Worm (Caenorhabditis elegans) whole organism, young adult: Measurements from ENCODE around the gene T02G5.3.
A peak's percentile ranks its signal among the peaks of the same experiment; 100 is the strongest.

Experiments used
- B0019.2 ChIP-seq: fragments of 200-800 bp; sonication (Bioruptor generic); conservative IDR thresholded peaks from 2 replicates; pipeline ENCODE4 v1.3.6; 2022; ENCODE audit warnings: missing genetic modification reagents, missing genetic modification characterization, missing compliant biosample characterization
- B0336.3 ChIP-seq: fragments of 200-800 bp; sonication (Bioruptor generic); IDR thresholded peaks from 2 replicates; pipeline ENCODE4 v1.3.6; 2022; ENCODE audit warnings: missing genetic modification characterization, missing compliant biosample characterization
- F10E7.11 ChIP-seq: sonication (generic microtip); optimal IDR thresholded peaks from 2 replicates; lab custom pipeline; 2017; ENCODE audit warnings: mild to moderate bottlenecking, missing genetic modification characterization, moderate library complexity, missing compliant biosample characterization
- F52B5.7 ChIP-seq: sonication (generic microtip); optimal IDR thresholded peaks from 2 replicates; lab custom pipeline; 2016; ENCODE audit warnings: mild to moderate bottlenecking, missing genetic modification characterization, missing compliant biosample characterization
- F57C9.4 ChIP-seq: sonication (generic microtip); optimal IDR thresholded peaks from 2 replicates; lab custom pipeline; 2017; ENCODE audit warnings: mild to moderate bottlenecking, missing genetic modification characterization, missing compliant biosample characterization
- T26A5.8 ChIP-seq: sonication (generic microtip); optimal IDR thresholded peaks from 2 replicates; lab custom pipeline; 2016; ENCODE audit warnings: missing genetic modification characterization, missing compliant biosample characterization
- Y53G8AR.9 ChIP-seq: fragments of 200-800 bp; sonication (Bioruptor generic); conservative IDR thresholded peaks from 2 replicates; pipeline ENCODE4 v1.3.6; 2022; ENCODE audit warnings: missing genetic modification reagents, missing genetic modification characterization, missing compliant biosample characterization
- Y67H2A.10 ChIP-seq: fragments of 200-800 bp; sonication (Bioruptor generic); conservative IDR thresholded peaks from 2 replicates; pipeline ENCODE4 v1.3.6; 2022; ENCODE audit warnings: missing genetic modification reagents, missing genetic modification characterization, missing compliant biosample characterization
- Y79H2A.3 ChIP-seq: fragments of 200-800 bp; sonication (Bioruptor generic); conservative IDR thresholded peaks from 2 replicates; pipeline ENCODE4 v1.3.6; 2022; ENCODE audit warnings: missing genetic modification reagents, missing genetic modification characterization, missing compliant biosample characterization
- ZK185.1 ChIP-seq: sonication (generic microtip); optimal IDR thresholded peaks from 2 replicates; lab custom pipeline; 2016; ENCODE audit warnings: mild to moderate bottlenecking, missing genetic modification characterization, missing compliant biosample characterization; ENCODE audit not compliant: poor library complexity, severe bottlenecking
- akir-1 ChIP-seq: fragments of 200-800 bp; sonication (Bioruptor generic); optimal IDR thresholded peaks from 2 replicates; lab custom pipeline; 2018; ENCODE audit warnings: mild to moderate bottlenecking, missing genetic modification characterization, moderate library complexity, missing compliant biosample characterization
- ama-1 ChIP-seq, 3 experiments: fragments of 150-350 bp in 1 of 3; sonication (generic microtip) in 2 of 3; optimal IDR thresholded peaks; 2 replicates each; lab custom pipeline; 2014 to 2018; ENCODE audit warnings: missing biosample characterization in 2 of 3, missing genetic modification characterization in 2 of 3, missing genetic modification reagents in 2 of 3
- cebp-2 ChIP-seq: fragments of 200-800 bp; sonication (Bioruptor generic); IDR thresholded peaks from 2 replicates; pipeline ENCODE4 v1.3.6; 2022; ENCODE audit warnings: missing genetic modification characterization, missing compliant biosample characterization
- ceh-27 ChIP-seq: fragments of 200-800 bp; sonication (Bioruptor generic); optimal IDR thresholded peaks from 2 replicates; lab custom pipeline; 2018; ENCODE audit warnings: mild to moderate bottlenecking, missing genetic modification characterization, moderate library complexity, missing compliant biosample characterization
- ceh-40 ChIP-seq: fragments of 200-800 bp; sonication (Bioruptor generic); IDR thresholded peaks from 2 replicates; pipeline ENCODE4 v1.3.6; 2022; ENCODE audit warnings: missing genetic modification characterization, missing compliant biosample characterization
- ceh-58 ChIP-seq: fragments of 200-800 bp; sonication (Bioruptor generic); IDR thresholded peaks from 2 replicates; pipeline ENCODE4 v1.3.6; 2022; ENCODE audit warnings: missing genetic modification characterization, missing compliant biosample characterization
- ceh-91 ChIP-seq: fragments of 200-800 bp; sonication (Bioruptor generic); IDR thresholded peaks from 2 replicates; pipeline ENCODE4 v1.3.6; 2022; ENCODE audit warnings: missing genetic modification reagents, missing genetic modification characterization, missing compliant biosample characterization
- chd-7 ChIP-seq: sonication (generic microtip); optimal IDR thresholded peaks from 2 replicates; lab custom pipeline; 2016; ENCODE audit warnings: mild to moderate bottlenecking, missing genetic modification characterization, moderate library complexity, missing compliant biosample characterization
- die-1 ChIP-seq: sonication (generic microtip); optimal IDR thresholded peaks from 2 replicates; lab custom pipeline; 2016; ENCODE audit warnings: missing genotype, mild to moderate bottlenecking, missing genetic modification characterization, missing compliant biosample characterization
- dox-1 ChIP-seq: fragments of 200-800 bp; sonication (Bioruptor generic); IDR thresholded peaks from 2 replicates; pipeline ENCODE4 v1.3.6; 2022; ENCODE audit warnings: missing genetic modification reagents, missing genetic modification characterization, missing compliant biosample characterization
- dpl-1 ChIP-seq: fragments of 150-350 bp; optimal IDR thresholded peaks from 2 replicates; lab custom pipeline; 2014; ENCODE audit warnings: missing biosample characterization, missing genetic modification reagents, missing genetic modification characterization
- ekl-4 ChIP-seq: fragments of 200-800 bp; sonication (Bioruptor generic); IDR thresholded peaks from 2 replicates; pipeline ENCODE4 v1.3.6; 2022; ENCODE audit warnings: missing genetic modification reagents, missing genetic modification characterization, missing compliant biosample characterization
- ets-4 ChIP-seq: fragments of 200-800 bp; sonication (Bioruptor generic); optimal IDR thresholded peaks from 2 replicates; lab custom pipeline; 2018; ENCODE audit warnings: mild to moderate bottlenecking, missing genetic modification characterization, missing compliant biosample characterization
- him-1 ChIP-seq: sonication (generic microtip); optimal IDR thresholded peaks from 2 replicates; lab custom pipeline; 2016; ENCODE audit warnings: missing genotype, missing genetic modification reagents, missing genetic modification characterization, missing compliant biosample characterization
- hlh-12 ChIP-seq: sonication (generic microtip); optimal IDR thresholded peaks from 2 replicates; lab custom pipeline; 2016; ENCODE audit warnings: missing genetic modification characterization, missing compliant biosample characterization
- hmg-1.2 ChIP-seq: fragments of 200-800 bp; sonication (Bioruptor generic); IDR thresholded peaks from 2 replicates; pipeline ENCODE4 v1.3.6; 2022; ENCODE audit warnings: missing genetic modification reagents, missing genetic modification characterization, missing compliant biosample characterization
- hmg-20 ChIP-seq: fragments of 200-800 bp; sonication (Bioruptor generic); IDR thresholded peaks from 2 replicates; pipeline ENCODE4 v1.3.6; 2022; ENCODE audit warnings: missing genetic modification reagents, missing genetic modification characterization, missing compliant biosample characterization
- hsf-1 ChIP-seq: fragments of 200-800 bp; sonication (Bioruptor generic); IDR thresholded peaks from 2 replicates; pipeline ENCODE4 v1.3.6; 2022; ENCODE audit warnings: missing genetic modification reagents, missing genetic modification characterization, missing compliant biosample characterization
- let-526 ChIP-seq: fragments of 200-800 bp; sonication (Bioruptor generic); IDR thresholded peaks from 2 replicates; pipeline ENCODE4 v1.3.6; 2022; ENCODE audit warnings: missing genetic modification reagents, missing genetic modification characterization, missing compliant biosample characterization
- lin-26 ChIP-seq: fragments of 200-800 bp; sonication (Bioruptor generic); IDR thresholded peaks from 2 replicates; pipeline ENCODE4 v1.3.6; 2022; ENCODE audit warnings: missing genetic modification reagents, missing genetic modification characterization, missing compliant biosample characterization
- lsy-27 ChIP-seq: sonication (generic microtip); optimal IDR thresholded peaks from 2 replicates; lab custom pipeline; 2017; ENCODE audit warnings: missing genetic modification characterization, mild to moderate bottlenecking, missing compliant biosample characterization, antibody characterized with exemption, missing genotype, borderline replicate concordance; ENCODE audit not compliant: insufficient read depth
- madf-3 ChIP-seq: fragments of 200-800 bp; sonication (Bioruptor generic); IDR thresholded peaks from 2 replicates; pipeline ENCODE4 v1.3.6; 2022; ENCODE audit warnings: missing genetic modification reagents, missing genetic modification characterization, missing compliant biosample characterization
- madf-6 ChIP-seq: fragments of 200-800 bp; sonication (Bioruptor generic); IDR thresholded peaks from 2 replicates; pipeline ENCODE4 v1.3.6; 2022; ENCODE audit warnings: missing genetic modification reagents, missing genetic modification characterization, missing compliant biosample characterization
- madf-8 ChIP-seq: fragments of 200-800 bp; sonication (Bioruptor generic); conservative IDR thresholded peaks from 2 replicates; pipeline ENCODE4 v1.3.6; 2022; ENCODE audit warnings: missing genetic modification reagents, missing genetic modification characterization, missing compliant biosample characterization
- mel-28 ChIP-seq: sonication (generic microtip); optimal IDR thresholded peaks from 2 replicates; lab custom pipeline; 2016; ENCODE audit warnings: borderline replicate concordance, mild to moderate bottlenecking, missing genetic modification characterization, missing compliant biosample characterization
- mes-4 ChIP-seq: sonication (generic microtip); optimal IDR thresholded peaks from 2 replicates; lab custom pipeline; 2016; ENCODE audit warnings: missing genotype, missing genetic modification characterization, missing compliant biosample characterization
- nhr-179 ChIP-seq: sonication (generic microtip); optimal IDR thresholded peaks from 2 replicates; lab custom pipeline; 2016; ENCODE audit warnings: mild to moderate bottlenecking, missing genetic modification characterization, missing compliant biosample characterization
- nhr-80 ChIP-seq: sonication (generic microtip); optimal IDR thresholded peaks from 2 replicates; lab custom pipeline; 2016; ENCODE audit warnings: missing genetic modification characterization, missing compliant biosample characterization
- nhr-90 ChIP-seq: sonication (generic microtip); optimal IDR thresholded peaks from 2 replicates; lab custom pipeline; 2016; ENCODE audit warnings: missing genotype, mild to moderate bottlenecking, missing genetic modification characterization, missing compliant biosample characterization
- rcor-1 ChIP-seq: fragments of 200-800 bp; sonication (Bioruptor generic); IDR thresholded peaks from 2 replicates; pipeline ENCODE4 v1.3.6; 2022; ENCODE audit warnings: missing genetic modification reagents, missing genetic modification characterization, missing compliant biosample characterization
- repo-1 ChIP-seq: sonication (generic microtip); optimal IDR thresholded peaks from 2 replicates; lab custom pipeline; 2017; ENCODE audit warnings: mild to moderate bottlenecking, missing genetic modification characterization, missing compliant biosample characterization
- snpc-1.1 ChIP-seq: sonication (generic microtip); optimal IDR thresholded peaks from 2 replicates; lab custom pipeline; 2017; ENCODE audit warnings: missing genetic modification characterization, mild to moderate bottlenecking, missing compliant biosample characterization, antibody characterized with exemption, moderate library complexity, missing genotype, missing genetic modification reagents; ENCODE audit not compliant: insufficient read depth
- sptf-2 ChIP-seq: fragments of 200-800 bp; sonication (Bioruptor generic); optimal IDR thresholded peaks from 2 replicates; lab custom pipeline; 2018; ENCODE audit warnings: mild to moderate bottlenecking, missing genetic modification characterization, missing compliant biosample characterization
- tbp1 ChIP-seq: fragments of 200-800 bp; sonication (Bioruptor generic); optimal IDR thresholded peaks from 2 replicates; lab custom pipeline; 2018; ENCODE audit warnings: mild to moderate bottlenecking, missing genetic modification characterization, missing compliant biosample characterization
- zfh-2 ChIP-seq: fragments of 200-800 bp; sonication (Bioruptor generic); conservative IDR thresholded peaks from 2 replicates; pipeline ENCODE4 v1.3.6; 2022; ENCODE audit warnings: missing genetic modification reagents, missing genetic modification characterization, missing compliant biosample characterization
- ztf-18 ChIP-seq: sonication (generic microtip); optimal IDR thresholded peaks from 2 replicates; lab custom pipeline; 2016; ENCODE audit warnings: missing genotype, mild to moderate bottlenecking, missing genetic modification characterization, missing compliant biosample characterization
- ztf-6 ChIP-seq: fragments of 200-800 bp; sonication (Bioruptor generic); IDR thresholded peaks from 2 replicates; pipeline ENCODE4 v1.3.6; 2022; ENCODE audit warnings: missing genetic modification reagents, missing genetic modification characterization, missing compliant biosample characterization

The T02G5.3 gene

DNA sequence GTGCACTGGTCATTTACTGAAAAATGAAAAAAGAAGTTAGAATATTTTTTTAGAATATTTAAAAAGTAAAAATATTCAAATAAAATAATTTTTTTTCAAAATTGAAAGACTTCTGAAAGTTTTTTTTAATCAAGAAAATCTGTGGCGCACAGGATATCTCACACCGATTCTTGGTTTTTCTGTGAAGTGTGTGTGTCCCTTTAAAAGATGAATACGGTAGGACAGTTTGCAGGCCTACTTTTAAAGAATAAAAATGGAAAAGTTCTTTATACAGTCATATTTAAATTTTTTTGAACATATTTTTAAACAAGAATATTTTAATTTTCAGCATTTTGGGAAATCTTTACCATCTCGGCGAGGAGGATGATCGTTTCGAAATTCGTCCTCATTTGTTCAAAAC lies 5.4 kb downstream of the T02G5.3 start, which contains the start of gene mct-5 (continued):
- TF ChIP-seq Y79H2A.3 (GFP tag; lab: Robert Waterston, UW) (no peak), F57C9.4 (no peak), T26A5.8 (tag; lab: Kevin White, UChicago) (no peak), madf-6 (GFP tag; lab: Robert Waterston, UW) (peak; percentile 99), mel-28 (tag; lab: Kevin White, UChicago) (no peak), madf-8 (peak; percentile 98), let-526 (no peak), hsf-1 (GFP tag; lab: Robert Waterston, UW) (no peak), nhr-179 (tag; lab: Kevin White, UChicago) (no peak), die-1 (no peak), F10E7.11 (no peak), B0336.3 (GFP tag; lab: Robert Waterston, UW) (no peak), chd-7 (tag; lab: Kevin White, UChicago) (no peak), ceh-91 (GFP tag; lab: Robert Waterston, UW) (0 out of 2 replicates have a peak, but pooled peaks have one; percentile 8), ztf-6 (GFP tag; lab: Robert Waterston, UW) (no peak), zfh-2 (GFP tag; lab: Robert Waterston, UW) (no peak), ceh-58 (GFP tag; lab: Robert Waterston, UW) (no peak), ekl-4 (no peak), nhr-90 (tag; lab: Kevin White, UChicago) (no peak), mes-4 (tag; lab: Kevin White, UChicago) (no peak), ets-4 (no peak), hlh-12 (tag; lab: Kevin White, UChicago) (no peak), lsy-27 (tag; lab: Kevin White, UChicago) (no peak), madf-3 (GFP tag; lab: Robert Waterston, UW) (no peak), rcor-1 (GFP tag; lab: Robert Waterston, UW) (no peak), dox-1 (no peak), Y67H2A.10 (GFP tag; lab: Robert Waterston, UW) (no peak), akir-1 (no peak)

DNA sequence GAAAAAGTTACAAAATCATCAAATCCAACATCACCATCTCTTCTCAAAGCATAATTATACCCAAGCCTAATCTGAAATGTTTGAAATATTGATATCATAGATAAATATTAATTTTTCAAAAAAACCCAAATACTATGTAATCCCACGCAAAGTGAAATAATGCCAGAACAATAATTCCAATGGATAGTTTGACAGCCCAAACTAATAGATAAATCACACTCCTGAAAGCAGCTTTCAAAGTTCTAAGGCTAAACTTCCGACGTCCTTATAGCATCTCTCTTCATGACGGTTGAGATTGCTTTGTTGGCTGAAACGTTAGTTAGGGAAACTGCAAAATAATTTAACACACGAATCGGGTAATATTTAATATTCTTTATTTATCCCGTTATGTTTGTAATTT lies 6.0 kb downstream of the T02G5.3 start:
- 0 out of 2 replicates have a peak, but pooled peaks have one; percentile 7 for TF ChIP-seq hmg-1.2 (GFP tag; lab: Robert Waterston, UW)
- TF ChIP-seq B0019.2 (GFP tag; lab: Robert Waterston, UW), result no peak
- no peak for TF ChIP-seq ceh-27 (GFP tag; lab: Kevin White, UChicago)
- TF ChIP-seq him-1, result peak; percentile 53
- 0 out of 2 replicates have a peak, but pooled peaks have one; percentile 50 for TF ChIP-seq Y53G8AR.9 (GFP tag; lab: Robert Waterston, UW)
- TF ChIP-seq madf-3 (GFP tag; lab: Robert Waterston, UW), result peak; percentile 64; the same call in 1 of the 2 replicates
- no peak for TF ChIP-seq ceh-40 (GFP tag; lab: Robert Waterston, UW)

DNA sequence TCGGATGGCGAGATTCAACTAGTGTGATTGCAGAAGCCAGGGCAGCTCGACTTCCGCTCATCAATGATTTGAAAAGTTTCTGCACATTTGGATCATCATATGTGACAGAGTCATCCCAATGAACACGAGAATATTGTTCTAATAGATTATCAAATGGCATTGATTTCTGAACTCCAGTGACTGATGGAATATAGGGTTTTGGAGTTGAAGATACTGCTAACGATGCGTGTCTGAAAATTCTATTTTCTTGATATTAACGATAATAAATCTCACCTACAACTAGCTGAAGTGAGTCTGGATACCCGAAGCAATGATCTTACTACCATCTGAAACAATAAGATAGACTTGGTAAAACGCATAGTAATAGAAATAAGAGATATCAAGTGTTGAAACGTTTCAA lies 7.6 kb downstream of the T02G5.3 start, which contains the start of gene mmaa-1:
TSS of gene mmaa-1 (minus strand) at position 328 of the 400 bp plus-strand sequence.
- TF ChIP-seq let-526 (no peak), ceh-91 (GFP tag; lab: Robert Waterston, UW) (no peak), tbp1 (GFP tag; lab: Kevin White, UChicago) (no peak), ZK185.1 (tag; lab: Kevin White, UChicago) (no peak), ztf-18 (tag; lab: Kevin White, UChicago) (no peak), T26A5.8 (tag; lab: Kevin White, UChicago) (no peak), sptf-2 (GFP tag; lab: Kevin White, UChicago) (no peak), repo-1 (tag; lab: Kevin White, UChicago) (peak; percentile 71), F52B5.7 (tag; lab: Kevin White, UChicago) (no peak), cebp-2 (GFP tag; lab: Robert Waterston, UW) (no peak), ama-1 (optimal IDR thresholded peaks at IDR 0.05; lab: Kevin White, UChicago) (peak; percentile 78), ama-1 (GFP tag; optimal IDR thresholded peaks at IDR 0.05; lab: Kevin White, UChicago) (no peak), lin-26 (GFP tag; lab: Robert Waterston, UW) (no peak), ceh-27 (GFP tag; lab: Kevin White, UChicago) (no peak), B0019.2 (GFP tag; lab: Robert Waterston, UW) (no peak), hsf-1 (GFP tag; lab: Robert Waterston, UW) (no peak), dpl-1 (GFP tag; lab: Kevin White, UChicago) (no peak), hmg-20 (GFP tag; lab: Robert Waterston, UW) (no peak), nhr-80 (no peak), snpc-1.1 (tag; lab: Kevin White, UChicago) (no peak), akir-1 (no peak)
